Fruit fly (Drosophila melanogaster) ovary, adult (tissue): ENCODE results near the gene CG4836.

Source experiments
- CG17801 ChIP-seq: fragments of 200-800 bp; optimal IDR thresholded peaks from 2 replicates; lab custom pipeline; 2019; ENCODE audit warnings: missing biosample characterization, mild to moderate bottlenecking, missing genetic modification characterization, moderate library complexity; ENCODE audit not compliant: partially characterized antibody

Gene CG4836

DNA sequence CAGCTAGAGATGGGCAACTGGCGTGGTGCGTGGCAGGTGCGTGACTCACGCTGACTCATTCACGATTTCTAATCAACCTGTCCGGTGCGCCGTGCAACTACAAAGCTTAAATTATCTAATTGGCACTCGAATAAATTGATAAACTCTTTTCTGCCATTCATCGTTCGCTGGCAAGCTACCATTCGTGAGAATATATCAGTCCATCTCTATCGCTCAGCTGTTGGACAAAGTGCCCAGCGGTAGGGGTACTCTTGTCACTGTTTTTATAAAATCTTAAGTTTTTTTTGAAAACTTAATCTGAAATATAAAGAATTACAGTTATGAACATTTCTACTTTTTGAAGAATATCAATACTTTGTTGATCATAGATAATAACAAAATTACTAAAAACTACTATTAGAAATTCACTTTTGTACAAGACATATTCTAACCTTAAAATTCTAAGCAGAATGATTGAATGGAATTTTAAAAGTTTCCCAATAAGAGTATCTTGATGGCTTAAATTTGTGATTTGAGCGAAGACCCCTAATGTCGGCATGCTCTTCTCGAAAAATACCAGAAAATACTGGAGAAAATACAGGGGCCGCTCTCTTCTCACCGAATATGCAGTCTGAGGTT, 7.6 kb downstream of the CG4836 start, which contains the start of the genes PIG-L and psidin:
Gene PIG-L (minus strand): TSS at position 187 of the 618 bp plus-strand sequence.
Gene psidin (plus strand): TSS at position 553 of the 618 bp plus-strand sequence.
- TF ChIP-seq CG17801: peak; percentile 56

DNA sequence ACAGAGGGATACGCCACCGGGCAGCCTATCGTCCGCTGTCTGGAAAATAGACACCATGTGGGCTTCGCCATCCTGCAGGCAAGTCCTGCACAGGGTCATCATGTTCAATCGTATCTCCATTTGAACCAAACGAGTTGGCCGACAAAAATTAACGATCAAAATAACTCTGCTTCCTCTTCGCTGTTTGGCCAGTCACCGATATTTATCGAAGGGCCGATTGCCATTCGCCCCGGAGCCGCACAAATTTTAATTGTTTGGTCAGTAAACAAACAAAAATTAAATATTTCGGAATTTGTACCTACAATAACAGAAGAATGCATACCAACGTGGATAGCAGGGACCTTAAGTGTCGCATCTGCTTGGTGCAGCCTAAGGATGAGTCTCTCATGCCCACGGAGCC, 14.2 kb downstream of the CG4836 start, which contains the start of the genes CG4424 and CG4854:
Gene CG4424 (minus strand): TSS at position 200 of the 400 bp plus-strand sequence.
Gene CG4854 (plus strand): TSS at position 218 of the 400 bp plus-strand sequence.
- TF ChIP-seq CG17801: no peak

DNA sequence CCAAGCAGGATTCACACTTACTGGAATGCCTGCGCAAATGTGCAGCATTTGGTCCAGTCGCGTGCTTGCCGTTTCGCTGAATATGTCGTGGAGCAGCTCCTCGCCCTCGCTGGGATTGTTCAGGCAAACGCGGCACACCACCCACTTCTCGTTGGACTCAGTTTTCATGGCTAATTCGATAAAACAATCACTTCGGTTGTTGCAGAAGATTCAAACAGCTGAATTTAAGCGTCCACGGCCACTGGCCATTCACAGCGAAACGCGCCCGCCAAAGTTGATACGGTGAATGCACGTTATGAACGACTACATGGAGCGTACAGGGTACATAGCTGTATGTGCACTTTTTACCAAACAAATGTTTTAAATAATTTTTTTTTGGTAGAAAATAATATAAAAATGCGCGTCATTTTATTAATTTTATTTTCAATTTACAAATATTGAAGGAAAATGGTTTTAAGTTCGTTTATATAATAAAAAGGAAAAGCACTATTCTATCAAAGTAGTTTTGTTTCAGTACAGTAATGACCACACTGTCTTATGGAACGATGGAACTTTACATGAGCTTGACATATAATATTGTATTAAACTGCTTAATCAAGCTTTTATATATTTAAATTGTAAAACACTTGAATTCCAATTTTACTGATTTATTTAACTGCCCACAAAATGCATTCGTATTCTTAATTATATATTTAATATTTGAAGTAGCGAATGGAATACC, 17.5 kb downstream of the CG4836 start, which contains the start of gene trem:
Gene trem (minus strand): TSS at position 267 of the 721 bp plus-strand sequence.
- peak; percentile 61 for TF ChIP-seq CG17801

DNA sequence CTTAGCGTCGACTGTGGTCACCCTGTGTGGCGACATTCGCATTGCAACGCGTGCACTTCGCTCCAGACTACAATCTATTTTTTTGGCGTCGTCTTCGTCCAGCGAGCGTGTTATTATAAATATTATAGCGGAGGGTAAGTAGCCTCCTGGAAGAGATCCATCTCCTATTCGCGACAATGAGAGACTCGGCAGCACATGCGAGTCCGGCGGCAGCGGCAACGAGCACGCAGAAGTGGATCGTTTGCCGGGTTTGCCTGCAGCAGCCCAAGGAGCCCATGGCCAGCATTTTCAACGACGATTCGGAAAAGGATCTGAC, 18.1 kb downstream of the CG4836 start, which contains the start of gene idc:
Gene idc (plus strand): TSS at position 60 of the 316 bp plus-strand sequence.
- no peak for TF ChIP-seq CG17801

DNA sequence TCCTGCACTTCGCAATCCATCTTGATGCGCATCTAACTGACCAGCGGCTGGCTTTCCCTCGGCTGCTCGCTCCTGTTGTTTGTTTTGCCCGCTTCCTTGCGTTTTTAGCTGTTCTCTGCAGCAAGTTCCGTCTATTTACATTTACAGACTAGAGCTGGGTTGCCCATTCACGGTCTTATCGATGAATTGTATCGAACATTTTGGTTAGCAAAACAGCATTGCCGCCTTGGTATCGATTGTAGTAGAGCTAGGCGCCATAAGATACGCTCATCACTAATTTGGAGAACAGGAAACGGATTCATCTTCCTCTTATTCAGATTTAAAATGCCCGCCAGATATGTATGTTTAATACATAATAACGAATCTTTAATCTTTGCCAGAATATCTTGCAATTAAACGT, 22.2 kb downstream of the CG4836 start, which contains the start of gene Regnase-1:
Gene Regnase-1 (minus strand): TSS at position 170 of the 400 bp plus-strand sequence.
- peak; percentile 93 for TF ChIP-seq CG17801

DNA sequence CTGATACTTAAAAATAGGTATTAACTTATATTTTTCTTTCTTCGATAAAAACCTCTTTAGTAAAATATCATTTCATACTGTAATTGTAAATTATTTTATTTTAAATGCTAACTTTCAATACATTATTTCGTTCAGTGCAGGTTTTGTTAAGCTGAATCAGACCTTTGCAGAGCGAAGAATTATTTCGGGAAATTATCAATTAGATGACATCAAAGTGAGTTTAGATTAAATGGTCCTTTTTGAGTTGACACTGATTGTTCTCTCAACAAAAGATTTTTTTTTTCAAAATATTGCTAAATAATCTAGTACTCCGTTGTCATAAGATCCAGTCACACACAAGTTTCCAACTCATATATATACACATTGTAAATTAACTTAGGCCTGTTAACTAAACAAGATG, 28.8 kb downstream of the CG4836 start, which contains the start of the genes CG33934 and Indy-2:
Gene CG33934 (plus strand): TSS at position 301 of the 400 bp plus-strand sequence.
Gene Indy-2 (plus strand): TSS at position 301 of the 400 bp plus-strand sequence.
- TF ChIP-seq CG17801: no peak

DNA sequence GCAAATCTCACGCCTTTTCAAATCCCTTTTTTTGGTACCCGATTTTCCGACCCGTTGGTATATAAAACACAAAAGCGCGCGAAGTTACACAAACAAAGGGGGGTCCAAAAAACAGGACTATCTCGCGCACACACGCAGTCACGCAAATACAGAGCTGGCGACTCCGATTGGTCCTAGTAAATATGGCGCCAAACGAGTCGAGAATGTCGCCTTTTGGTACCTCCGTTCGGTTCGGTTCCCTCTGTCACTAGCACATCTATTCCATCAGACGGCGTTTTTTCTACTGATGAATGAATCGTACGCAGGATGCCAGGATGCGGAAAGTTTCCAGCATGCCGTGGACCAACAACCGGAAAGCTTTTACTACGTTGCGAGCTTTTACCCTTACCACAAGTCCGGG, 42.1 kb downstream of the CG4836 start, which contains the start of gene CG17193:
Gene CG17193 (minus strand): TSS at position 289 of the 400 bp plus-strand sequence.
- no peak for TF ChIP-seq CG17801

DNA sequence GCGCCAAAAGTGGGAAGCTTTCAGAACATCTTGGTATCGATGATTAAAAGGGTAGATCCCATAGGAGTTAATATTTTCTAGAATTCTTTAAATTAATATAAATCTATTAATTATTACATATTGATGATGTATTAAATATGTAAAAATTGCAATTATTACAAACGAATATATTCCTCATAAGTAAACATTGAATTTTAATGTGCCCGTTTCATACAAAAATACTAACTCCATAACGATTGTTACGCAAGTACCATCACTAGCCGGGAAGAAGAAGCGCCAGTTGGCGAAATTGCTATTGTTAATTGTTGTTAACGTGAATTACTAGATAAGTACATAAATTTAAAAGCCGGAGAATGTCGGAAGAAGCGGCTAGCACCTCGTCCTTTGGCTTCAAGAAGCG, 43.8 kb downstream of the CG4836 start, which contains the start of gene mdlc:
Gene mdlc (plus strand): TSS at position 248 of the 400 bp plus-strand sequence.
- no peak for TF ChIP-seq CG17801

DNA sequence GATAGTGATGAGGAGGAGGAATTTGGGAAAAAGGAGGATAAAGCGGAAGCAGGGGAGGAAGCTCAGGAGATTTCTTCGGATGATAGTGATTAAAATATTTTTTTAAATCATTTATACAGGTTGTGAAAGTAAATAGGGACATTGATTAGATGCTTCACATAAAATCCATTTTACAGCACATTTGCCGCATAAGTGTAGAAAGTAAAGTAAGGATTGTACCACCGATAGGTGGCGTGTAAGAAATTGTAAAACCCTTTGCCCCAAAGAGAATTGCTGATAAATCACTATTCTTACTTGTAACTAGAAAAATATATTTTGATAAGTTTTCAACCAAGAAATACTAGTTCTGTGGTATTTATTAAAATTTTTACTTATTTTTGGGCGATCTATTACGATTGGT, 45.3 kb downstream of the CG4836 start:
- no peak for TF ChIP-seq CG17801

DNA sequence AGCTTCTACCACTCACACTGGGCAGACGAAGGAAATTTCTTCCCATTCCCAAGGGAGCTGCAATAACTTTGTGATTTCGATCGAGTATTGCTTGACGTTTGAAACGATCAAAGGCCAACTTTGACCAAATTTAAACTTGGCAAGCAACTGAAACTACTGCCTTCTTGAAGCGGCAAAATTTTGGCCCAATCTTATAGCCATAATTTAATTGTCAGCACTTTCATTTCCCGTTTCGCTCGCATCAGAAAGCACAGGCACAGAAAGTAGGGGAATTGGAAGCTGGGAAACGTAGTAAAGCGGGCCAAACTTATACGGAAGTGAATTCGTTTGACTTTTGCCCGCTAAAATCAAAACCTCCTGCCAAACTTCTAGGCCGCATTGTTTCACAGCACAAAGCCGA, 46.0 kb downstream of the CG4836 start, which contains the start of gene CG4390:
Gene CG4390 (minus strand): TSS at position 101 of the 400 bp plus-strand sequence.
- TF ChIP-seq CG17801: no peak

DNA sequence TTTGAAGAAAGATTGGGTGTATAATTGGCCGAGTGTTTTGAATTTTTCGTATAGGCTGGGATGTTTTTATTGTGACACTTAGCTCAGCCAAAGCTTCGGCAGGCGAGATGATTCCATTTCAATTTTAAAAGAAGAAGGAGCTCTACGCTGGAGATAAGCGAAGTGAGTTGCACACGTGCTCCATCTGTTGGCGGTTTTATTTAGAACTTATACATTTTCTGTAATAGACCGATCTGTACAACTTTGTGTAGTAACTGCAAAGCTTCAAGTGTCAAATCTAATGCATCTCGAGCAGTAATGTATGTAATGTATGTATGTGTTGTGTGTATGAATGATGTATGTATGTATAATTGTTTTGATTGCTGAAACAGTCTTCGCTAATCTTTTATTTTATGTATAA, 52.8 kb downstream of the CG4836 start:
- TF ChIP-seq CG17801: no peak
